Worm (Caenorhabditis elegans) whole organism, L4 larva: ENCODE results near the gene C04E12.2.
"Not testable (repeated sequence)": the region's sequence is repeated elsewhere in the genome, so short reads cannot be mapped to it uniquely, and the experiment has no call there.

Experiments used
- D1046.2 ChIP-seq: fragments of 200-800 bp; sonication (Bioruptor generic); IDR thresholded peaks from 2 replicates; pipeline ENCODE4 v1.3.6; 2022; ENCODE audit warnings: missing genetic modification characterization, missing compliant biosample characterization
- F10B5.3 ChIP-seq: sonication (generic microtip); optimal IDR thresholded peaks from 2 replicates; lab custom pipeline; 2016; ENCODE audit warnings: mild to moderate bottlenecking, missing genetic modification characterization, missing compliant biosample characterization
- F26F4.8 ChIP-seq: fragments of 200-800 bp; sonication (Bioruptor generic); conservative IDR thresholded peaks from 2 replicates; pipeline ENCODE4 v1.3.6; 2022; ENCODE audit warnings: missing genetic modification characterization, missing compliant biosample characterization
- F37D6.2 ChIP-seq: sonication (generic microtip); optimal IDR thresholded peaks from 2 replicates; lab custom pipeline; 2016; ENCODE audit warnings: mild to moderate bottlenecking, missing genetic modification characterization, missing compliant biosample characterization
- F44E2.7 ChIP-seq: fragments of 200-800 bp; sonication (Bioruptor generic); IDR thresholded peaks from 2 replicates; pipeline ENCODE4 v2.1.2; 2022; ENCODE audit warnings: missing genetic modification characterization, missing compliant biosample characterization
- R02D3.7 ChIP-seq: fragments of 150-350 bp; sonication (generic microtip); optimal IDR thresholded peaks from 3 replicates; lab custom pipeline; 2014; ENCODE audit warnings: missing biosample characterization, missing genetic modification characterization
- Y105C5A.15 ChIP-seq: fragments of 200-800 bp; sonication (Bioruptor generic); IDR thresholded peaks from 2 replicates; pipeline ENCODE4 v1.3.6; 2022; ENCODE audit warnings: missing genetic modification characterization, missing compliant biosample characterization
- Y5F2A.4 ChIP-seq: fragments of 200-800 bp; sonication (Bioruptor generic); optimal IDR thresholded peaks from 2 replicates; lab custom pipeline; 2018; ENCODE audit warnings: mild to moderate bottlenecking, missing genetic modification characterization, missing compliant biosample characterization
- Y75B8A.6 ChIP-seq: fragments of 200-800 bp; sonication (Bioruptor generic); IDR thresholded peaks from 2 replicates; pipeline ENCODE4 v1.3.6; 2022; ENCODE audit warnings: missing genetic modification reagents, missing genetic modification characterization, missing compliant biosample characterization
- ZK337.2 ChIP-seq: fragments of 200-800 bp; sonication (Bioruptor generic); IDR thresholded peaks from 2 replicates; pipeline ENCODE4 v1.3.6; 2022; ENCODE audit warnings: missing genetic modification reagents, missing genetic modification characterization, missing compliant biosample characterization
- ceh-32 ChIP-seq: sonication (generic microtip); optimal IDR thresholded peaks from 2 replicates; lab custom pipeline; 2016; ENCODE audit warnings: mild to moderate bottlenecking, missing genetic modification characterization, missing compliant biosample characterization; ENCODE audit not compliant: poor library complexity
- ceh-44 ChIP-seq: fragments of 200-800 bp; sonication (Bioruptor generic); IDR thresholded peaks from 2 replicates; pipeline ENCODE4 v1.3.6; 2022; ENCODE audit warnings: missing genetic modification reagents, missing genetic modification characterization, missing compliant biosample characterization
- ceh-62 ChIP-seq: sonication (generic microtip); optimal IDR thresholded peaks from 2 replicates; lab custom pipeline; 2017; ENCODE audit warnings: missing biosample characterization, missing genetic modification characterization
- cey-2 ChIP-seq: sonication (generic microtip); optimal IDR thresholded peaks from 3 replicates; lab custom pipeline; 2017; ENCODE audit warnings: missing genetic modification characterization, mild to moderate bottlenecking, missing compliant biosample characterization, antibody characterized with exemption, borderline replicate concordance; ENCODE audit not compliant: insufficient read depth
- daf-12 ChIP-seq: fragments of 150-350 bp; optimal IDR thresholded peaks from 2 replicates; lab custom pipeline; 2014; ENCODE audit warnings: missing biosample characterization, missing genetic modification reagents, missing genetic modification characterization
- daf-16 ChIP-seq, 3 experiments: sonication (generic microtip); optimal IDR thresholded peaks; 2 replicates each; lab custom pipeline; 2016 to 2017; ENCODE audit warnings: missing genetic modification characterization in 3 of 3, missing genetic modification reagents in 3 of 3, mild to moderate bottlenecking in 2 of 3, missing compliant biosample characterization in 2 of 3, missing biosample characterization in 1 of 3, moderate library complexity in 1 of 3
- gei-8 ChIP-seq: fragments of 200-800 bp; sonication (Bioruptor generic); optimal IDR thresholded peaks from 2 replicates; lab custom pipeline; 2018; ENCODE audit warnings: mild to moderate bottlenecking, missing genetic modification characterization, missing compliant biosample characterization
- hlh-30 ChIP-seq: sonication (generic microtip); optimal IDR thresholded peaks from 2 replicates; lab custom pipeline; 2017; ENCODE audit warnings: antibody characterized with exemption, mild to moderate bottlenecking, missing genetic modification characterization, missing compliant biosample characterization; ENCODE audit not compliant: insufficient read depth
- jun-1 ChIP-seq: fragments of 150-350 bp; optimal IDR thresholded peaks from 2 replicates; lab custom pipeline; 2014; ENCODE audit warnings: missing biosample characterization, missing genetic modification reagents, missing genetic modification characterization
- lin-29 ChIP-seq: fragments of 200-800 bp; sonication (Bioruptor generic); IDR thresholded peaks from 2 replicates; pipeline ENCODE4 v1.3.6; 2022; ENCODE audit warnings: missing genetic modification reagents, missing genetic modification characterization, missing compliant biosample characterization
- lin-38 ChIP-seq: fragments of 200-800 bp; sonication (Bioruptor generic); IDR thresholded peaks from 2 replicates; pipeline ENCODE4 v1.3.6; 2022; ENCODE audit warnings: missing genetic modification reagents, missing genetic modification characterization, missing compliant biosample characterization
- lin-39 ChIP-seq: fragments of 150-350 bp; optimal IDR thresholded peaks from 2 replicates; lab custom pipeline; 2014; ENCODE audit warnings: missing biosample characterization, missing genetic modification reagents, missing genetic modification characterization
- lir-3 ChIP-seq: sonication (generic microtip); optimal IDR thresholded peaks from 2 replicates; lab custom pipeline; 2016; ENCODE audit warnings: mild to moderate bottlenecking, missing genetic modification characterization, missing compliant biosample characterization
- lsy-2 ChIP-seq, 2 experiments: fragments of 150-350 bp in 1 of 2; sonication (generic microtip) in 1 of 2; optimal IDR thresholded peaks; 2 replicates each; lab custom pipeline; 2014 to 2017; ENCODE audit warnings: missing biosample characterization in 2 of 2, missing genetic modification characterization in 2 of 2
- mes-2 ChIP-seq: sonication (generic microtip); optimal IDR thresholded peaks from 2 replicates; lab custom pipeline; 2016; ENCODE audit warnings: missing genotype, mild to moderate bottlenecking, missing genetic modification characterization, missing compliant biosample characterization; ENCODE audit not compliant: poor library complexity, severe bottlenecking
- mxl-3 ChIP-seq: fragments of 200-800 bp; sonication (Bioruptor generic); optimal IDR thresholded peaks from 2 replicates; lab custom pipeline; 2018; ENCODE audit warnings: mild to moderate bottlenecking, missing genetic modification characterization, missing compliant biosample characterization
- nhr-102 ChIP-seq: sonication (generic microtip); optimal IDR thresholded peaks from 2 replicates; lab custom pipeline; 2016; ENCODE audit warnings: mild to moderate bottlenecking, missing genetic modification characterization, moderate library complexity, missing compliant biosample characterization
- nhr-11 ChIP-seq: fragments of 150-350 bp; optimal IDR thresholded peaks from 2 replicates; lab custom pipeline; 2014; ENCODE audit warnings: missing biosample characterization, missing genetic modification characterization
- nhr-41 ChIP-seq: fragments of 200-800 bp; sonication (Bioruptor generic); IDR thresholded peaks from 2 replicates; pipeline ENCODE4 v1.3.6; 2022; ENCODE audit warnings: missing genetic modification reagents, missing genetic modification characterization, missing compliant biosample characterization
- rbr-2 ChIP-seq: sonication (generic microtip); optimal IDR thresholded peaks from 2 replicates; lab custom pipeline; 2016; ENCODE audit warnings: missing genotype, missing genetic modification characterization, missing compliant biosample characterization
- snpc-4 ChIP-seq: fragments of 150-350 bp; optimal IDR thresholded peaks from 2 replicates; lab custom pipeline; 2014; ENCODE audit warnings: missing biosample characterization, missing genetic modification characterization
- unc-39 ChIP-seq: sonication (generic microtip); optimal IDR thresholded peaks from 2 replicates; lab custom pipeline; 2017; ENCODE audit warnings: missing biosample characterization, missing genetic modification characterization
- unc-62 ChIP-seq, 3 experiments: fragments of 150-350 bp in 1 of 3; sonication (generic microtip); optimal IDR thresholded peaks in 2 of 3; peaks in 1 of 3; 1 replicate in 1 of 3; 2 replicates in 2 of 3; lab custom pipeline; 2014 to 2017; ENCODE audit warnings: missing biosample characterization in 3 of 3, missing genetic modification characterization in 3 of 3, missing genetic modification reagents in 3 of 3, missing genotype in 1 of 3

The C04E12.2 gene

DNA sequence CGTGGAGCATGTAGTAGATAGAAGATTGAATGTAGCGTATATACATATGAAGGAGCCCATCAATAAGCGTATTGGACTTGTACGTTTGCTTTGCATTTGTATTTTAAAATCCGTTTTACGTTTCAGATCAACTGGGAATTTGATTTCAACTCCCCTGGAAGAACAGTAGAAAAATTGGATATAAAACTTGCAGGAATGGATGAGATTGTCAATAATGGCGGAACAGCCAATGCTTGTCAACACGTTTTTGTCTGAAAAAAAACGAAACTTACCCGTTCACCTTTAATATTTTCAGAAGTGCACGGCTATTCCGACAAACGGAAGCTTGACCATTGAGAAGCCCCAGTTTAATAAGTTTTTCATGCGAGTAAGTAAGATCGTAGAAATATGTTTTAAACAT, at the start of gene C04E12.2:
Gene C04E12.2, plus strand, starts transcription at position 301 of the 400 bp plus-strand sequence.
- not testable (repeated sequence) for TF ChIP-seq gei-8; Y5F2A.4 (GFP tag; lab: Kevin White, UChicago); D1046.2 (GFP tag; lab: Robert Waterston, UW)

- TF ChIP-seq ZK337.2 (no peak), daf-12 (tag; lab: Kevin White, UChicago) (no peak), ceh-62 (tag; lab: Kevin White, UChicago) (no peak), Y75B8A.6 (GFP tag; lab: Robert Waterston, UW) (no peak), ceh-32 (no peak), jun-1 (tag; lab: Kevin White, UChicago) (no peak), unc-62 (GFP tag; optimal IDR thresholded peaks at IDR 0.05 in 1 of 2; lab: Kevin White, UChicago) (no peak), unc-62 (tag; optimal IDR thresholded peaks at IDR 0.05; lab: Kevin White, UChicago) (no peak), lsy-2 (tag; optimal IDR thresholded peaks at IDR 0.05; lab: Kevin White, UChicago) (no peak), Y5F2A.4 (GFP tag; lab: Kevin White, UChicago) (no peak), lin-39 (tag; lab: Kevin White, UChicago) (no peak), lin-29 (GFP tag; lab: Robert Waterston, UW) (no peak), F10B5.3 (no peak), R02D3.7 (no peak), nhr-11 (tag; lab: Kevin White, UChicago) (no peak), rbr-2 (tag; lab: Kevin White, UChicago) (no peak), F44E2.7 (GFP tag; lab: Robert Waterston, UW) (no peak), mxl-3 (no peak), nhr-102 (tag; lab: Kevin White, UChicago) (no peak), unc-39 (no peak), snpc-4 (tag; lab: Kevin White, UChicago) (no peak)
These were observed 48.9 kb upstream of the C04E12.2 start, which contains the start of gene F35F10.13 for ce11 chrV:3318975-3319374. Gene F35F10.13 (minus strand): TSS chrV:3319075.

DNA sequence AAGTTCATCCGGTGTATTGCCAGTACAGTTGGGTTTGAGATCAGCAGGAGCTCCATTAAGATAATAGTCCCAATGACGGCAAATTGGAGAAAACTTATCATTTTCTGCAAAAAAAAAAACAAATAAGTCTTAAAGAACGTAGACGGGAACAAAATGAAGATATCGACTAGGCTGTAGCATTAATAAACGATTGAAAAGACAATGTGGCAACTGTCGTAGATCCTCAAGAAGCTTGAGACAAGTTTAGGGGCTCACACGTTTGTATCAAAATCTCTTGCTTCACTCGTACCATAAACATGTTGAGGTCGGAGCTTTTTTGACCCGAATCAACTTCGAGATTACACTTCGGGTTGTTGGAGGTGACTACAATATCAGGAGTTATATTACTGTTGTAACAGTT, 47.9 kb upstream of the C04E12.2 start, which contains the start of gene F35F10.14:
Gene F35F10.14, minus strand, starts transcription at position 101 of the 400 bp plus-strand sequence.
- no peak for TF ChIP-seq hlh-30 (tag; lab: Kevin White, UChicago)
- TF ChIP-seq Y105C5A.15 (GFP tag; lab: Robert Waterston, UW) = no peak
- TF ChIP-seq unc-62 (GFP tag; optimal IDR thresholded peaks at IDR 0.05 in 1 of 2; lab: Kevin White, UChicago) = no peak
- no peak for TF ChIP-seq unc-62 (tag; optimal IDR thresholded peaks at IDR 0.05; lab: Kevin White, UChicago)
- TF ChIP-seq D1046.2 (GFP tag; lab: Robert Waterston, UW) = no peak
- no peak for TF ChIP-seq lin-38
- no peak for TF ChIP-seq F37D6.2 (tag; lab: Kevin White, UChicago)
- TF ChIP-seq nhr-41 (GFP tag; lab: Robert Waterston, UW) = no peak
- TF ChIP-seq daf-16 (GFP tag; optimal IDR thresholded peaks at IDR 0.05; lab: Kevin White, UChicago) = no peak
- no peak for TF ChIP-seq daf-16 (tag; optimal IDR thresholded peaks at IDR 0.05; lab: Kevin White, UChicago)
- TF ChIP-seq cey-2 = no peak

DNA sequence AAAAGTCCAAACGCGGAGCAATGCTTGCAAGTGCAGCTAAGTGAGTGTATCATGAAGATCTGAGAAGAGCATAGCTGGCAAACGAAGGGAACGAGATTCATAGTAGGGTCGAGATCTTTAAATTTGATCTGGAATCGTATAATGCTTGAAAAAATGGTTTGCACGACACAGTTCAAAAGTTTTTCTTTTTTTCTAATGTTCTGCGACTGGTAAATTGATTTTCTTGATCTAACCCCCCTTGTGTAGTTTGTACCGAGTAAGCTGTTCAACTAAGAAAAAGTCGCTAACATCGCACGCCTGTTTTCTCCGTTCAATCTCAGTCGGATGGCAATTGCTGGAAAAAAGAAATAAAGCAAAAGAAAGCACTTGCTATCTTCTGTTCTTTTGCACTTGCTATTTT, 47.4 kb upstream of the C04E12.2 start, which contains the start of gene C17B7.14:
Gene C17B7.14, minus strand, starts transcription at position 101 of the 400 bp plus-strand sequence.
- no peak for TF ChIP-seq ceh-44
- TF ChIP-seq mes-2 (tag; lab: Kevin White, UChicago) = no peak
- TF ChIP-seq F26F4.8 = no peak
- TF ChIP-seq lin-38 = no peak
- TF ChIP-seq lir-3 (tag; lab: Kevin White, UChicago) = no peak
- TF ChIP-seq, all 104 proteins: peak for 0
